Fruit fly (Drosophila melanogaster) whole organism, embryonic: Measurements from ENCODE around the gene Tango5.
A peak's percentile ranks its signal among the peaks of the same experiment; 100 is the strongest.

Experiments used
- Asciz ChIP-seq: fragments of 200-800 bp; sonication (Bioruptor generic); optimal IDR thresholded peaks from 2 replicates; lab custom pipeline; 2017; ENCODE audit warnings: missing biosample characterization, mild to moderate bottlenecking, missing genetic modification characterization, missing genetic modification reagents
- Atf-2 ChIP-seq: fragments of 200-800 bp; sonication (Bioruptor generic); optimal IDR thresholded peaks from 2 replicates; lab custom pipeline; 2016; ENCODE audit warnings: missing biosample characterization, missing genetic modification characterization
- Atf6 ChIP-seq: fragments of 200-800 bp; sonication (Bioruptor generic); IDR thresholded peaks from 2 replicates; pipeline ENCODE4 v1.3.6; 2022; ENCODE audit warnings: missing biosample characterization, missing genetic modification characterization
- Awh ChIP-seq: fragments of 200-800 bp; sonication (Bioruptor generic); IDR thresholded peaks from 2 replicates; pipeline ENCODE4, ENCODE4 v1.3.6; 2022; ENCODE audit warnings: missing biosample characterization, missing genetic modification characterization
- BtbVII ChIP-seq: fragments of 200-800 bp; sonication (Bioruptor generic); optimal IDR thresholded peaks from 3 replicates; lab custom pipeline; 2017; ENCODE audit warnings: missing biosample characterization, mild to moderate bottlenecking, missing genetic modification characterization
- CG10147 ChIP-seq: fragments of 200-800 bp; sonication (Bioruptor generic); optimal IDR thresholded peaks from 2 replicates; lab custom pipeline; 2019; ENCODE audit warnings: missing biosample characterization, mild to moderate bottlenecking, missing genetic modification characterization, moderate library complexity
- CG10959 ChIP-seq: fragments of 200-800 bp; sonication (Bioruptor generic); IDR thresholded peaks from 2 replicates; pipeline ENCODE4 v1.3.6; 2022; ENCODE audit warnings: missing biosample characterization, missing genetic modification characterization
- CG10979 ChIP-seq: fragments of 200-800 bp; sonication (Bioruptor generic); optimal IDR thresholded peaks from 2 replicates; lab custom pipeline; 2018; ENCODE audit warnings: missing biosample characterization, mild to moderate bottlenecking, missing genetic modification characterization, moderate library complexity
- CG12299 ChIP-seq: fragments of 200-800 bp; sonication (Bioruptor generic); optimal IDR thresholded peaks from 2 replicates; lab custom pipeline; 2018; ENCODE audit warnings: missing biosample characterization, mild to moderate bottlenecking, missing genetic modification characterization
- CG14014 ChIP-seq: fragments of 200-800 bp; sonication (Bioruptor generic); IDR thresholded peaks from 2 replicates; pipeline ENCODE4 v1.3.6; 2022; ENCODE audit warnings: missing biosample characterization, missing genetic modification characterization
- CG14050 ChIP-seq: fragments of 200-800 bp; sonication (Bioruptor generic); IDR thresholded peaks from 3 replicates; pipeline ENCODE4 v1.3.6; 2022; ENCODE audit warnings: missing biosample characterization, missing genetic modification characterization
- CG15269 ChIP-seq: fragments of 200-800 bp; sonication (Bioruptor generic); optimal IDR thresholded peaks from 2 replicates; lab custom pipeline; 2018; ENCODE audit warnings: missing biosample characterization, mild to moderate bottlenecking, missing genetic modification characterization, moderate library complexity
- CG1602 ChIP-seq: fragments of 200-800 bp; sonication (Bioruptor generic); optimal IDR thresholded peaks from 3 replicates; lab custom pipeline; 2016; ENCODE audit warnings: missing biosample characterization, missing genetic modification characterization
- CG16863 ChIP-seq: fragments of 200-800 bp; sonication (Bioruptor generic); optimal IDR thresholded peaks from 3 replicates; lab custom pipeline; 2016; ENCODE audit warnings: missing biosample characterization, missing genetic modification characterization
- CG1792 ChIP-seq: fragments of 200-800 bp; sonication (Bioruptor generic); optimal IDR thresholded peaks from 2 replicates; lab custom pipeline; 2016; ENCODE audit warnings: missing biosample characterization, missing genetic modification characterization
- CG1832 ChIP-seq: fragments of 200-800 bp; sonication (Bioruptor generic); optimal IDR thresholded peaks from 2 replicates; lab custom pipeline; 2017; ENCODE audit warnings: missing biosample characterization, mild to moderate bottlenecking, missing genetic modification characterization, inconsistent platforms
- CG30403 ChIP-seq: fragments of 200-800 bp; sonication (Bioruptor generic); optimal IDR thresholded peaks from 3 replicates; lab custom pipeline; 2016; ENCODE audit warnings: missing biosample characterization, missing genetic modification characterization
- CG33557 ChIP-seq: fragments of 200-800 bp; sonication (Bioruptor generic); optimal IDR thresholded peaks from 2 replicates; lab custom pipeline; 2019; ENCODE audit warnings: missing biosample characterization, mild to moderate bottlenecking, missing genetic modification characterization, moderate library complexity
- CG6813 ChIP-seq: fragments of 200-800 bp; sonication (Bioruptor generic); optimal IDR thresholded peaks from 2 replicates; lab custom pipeline; 2017; ENCODE audit warnings: missing biosample characterization, missing genetic modification characterization, mild to moderate bottlenecking, moderate library complexity, missing genetic modification reagents
- CG6854 ChIP-seq: fragments of 200-800 bp; sonication (Bioruptor generic); optimal IDR thresholded peaks from 3 replicates; lab custom pipeline; 2017; ENCODE audit warnings: missing biosample characterization, mild to moderate bottlenecking, missing genetic modification characterization
- CG8765 ChIP-seq: fragments of 200-800 bp; sonication (Bioruptor generic); IDR thresholded peaks from 2 replicates; pipeline ENCODE4 v1.3.6; 2022; ENCODE audit warnings: missing biosample characterization, missing genetic modification characterization
- CG8944 ChIP-seq: fragments of 200-800 bp; sonication (Bioruptor generic); optimal IDR thresholded peaks from 3 replicates; lab custom pipeline; 2016; ENCODE audit warnings: missing biosample characterization, missing genetic modification characterization
- CG9215 ChIP-seq: fragments of 200-800 bp; sonication (Bioruptor generic); IDR thresholded peaks from 2 replicates; pipeline ENCODE4 v1.3.6; 2022; ENCODE audit warnings: missing biosample characterization, missing genetic modification characterization
- CHES-1-like ChIP-seq: fragments of 200-800 bp; sonication (Bioruptor generic); optimal IDR thresholded peaks from 2 replicates; lab custom pipeline; 2016; ENCODE audit warnings: missing biosample characterization, missing genetic modification characterization
- D19A ChIP-seq: fragments of 200-800 bp; optimal IDR thresholded peaks from 3 replicates; lab custom pipeline; 2019; ENCODE audit warnings: missing biosample characterization, mild to moderate bottlenecking, missing genetic modification characterization, moderate library complexity
- E2f1 ChIP-seq: fragments of 200-800 bp; sonication (Bioruptor generic); IDR thresholded peaks from 2 replicates; pipeline ENCODE4 v1.3.6; 2022; ENCODE audit warnings: missing biosample characterization, missing genetic modification characterization
- Ets65A ChIP-seq: fragments of 200-800 bp; sonication (Bioruptor generic); peaks from one replicate; lab custom pipeline; 2016; ENCODE audit warnings: missing biosample characterization, missing genetic modification characterization
- H2.0 ChIP-seq: fragments of 200-800 bp; sonication (Bioruptor generic); IDR thresholded peaks from 2 replicates; pipeline ENCODE4 v1.3.6; 2022; ENCODE audit warnings: missing biosample characterization, missing genetic modification characterization
- HHEX ChIP-seq: fragments of 200-800 bp; sonication (Bioruptor generic); optimal IDR thresholded peaks from 3 replicates; lab custom pipeline; 2017; ENCODE audit warnings: missing biosample characterization, mild to moderate bottlenecking, missing genetic modification characterization, missing genetic modification reagents
- HmgD ChIP-seq: fragments of 200-800 bp; sonication (Bioruptor generic); optimal IDR thresholded peaks from 3 replicates; lab custom pipeline; 2016; ENCODE audit warnings: missing biosample characterization, missing genetic modification characterization
- Med ChIP-seq: fragments of 200-800 bp; sonication (Bioruptor generic); peaks from one replicate; lab custom pipeline; 2016; ENCODE audit warnings: missing biosample characterization, missing genetic modification characterization, mild to moderate bottlenecking, inconsistent platforms, moderate library complexity
- Nf-YC ChIP-seq: fragments of 200-800 bp; optimal IDR thresholded peaks from 3 replicates; lab custom pipeline; 2019; ENCODE audit warnings: missing biosample characterization, mild to moderate bottlenecking, missing genetic modification characterization, moderate library complexity
- Opbp ChIP-seq: fragments of 200-800 bp; sonication (Bioruptor generic); IDR thresholded peaks from 3 replicates; pipeline ENCODE4 v1.3.6; 2022; ENCODE audit warnings: missing biosample characterization, missing genetic modification characterization; ENCODE audit not compliant: partially characterized antibody
- Pdp1 ChIP-seq, 2 experiments: fragments of 200-800 bp; sonication (Bioruptor generic); optimal IDR thresholded peaks; 3 replicates each; lab custom pipeline; 2016; ENCODE audit warnings: missing biosample characterization in 2 of 2, missing genetic modification characterization in 2 of 2, mild to moderate bottlenecking in 1 of 2, moderate library complexity in 1 of 2
- Rfx ChIP-seq: fragments of 200-800 bp; sonication (Bioruptor generic); IDR thresholded peaks from 2 replicates; pipeline ENCODE4 v1.3.6; 2022; ENCODE audit warnings: missing biosample characterization, missing genetic modification characterization
- Scr ChIP-seq: fragments of 200-800 bp; sonication (Bioruptor generic); IDR thresholded peaks from 2 replicates; pipeline ENCODE4 v1.3.6; 2022; ENCODE audit warnings: missing biosample characterization, missing genetic modification characterization; ENCODE audit not compliant: partially characterized antibody
- Side ChIP-seq: fragments of 200-800 bp; sonication (Bioruptor generic); optimal IDR thresholded peaks from 2 replicates; lab custom pipeline; 2016; ENCODE audit warnings: missing biosample characterization, missing genetic modification characterization
- Stat92E ChIP-seq, 3 experiments: fragments of >200 bp in 2 of 3; fragments of 200-800 bp in 1 of 3; sonication (Bioruptor generic) in 1 of 3; optimal IDR thresholded peaks; 2 replicates each; lab custom pipeline; 2017 to 2019; ENCODE audit warnings: missing biosample characterization in 3 of 3, missing genetic modification characterization in 3 of 3, mild to moderate bottlenecking in 1 of 3, moderate library complexity in 1 of 3
- ab ChIP-seq: fragments of 200-800 bp; sonication (Bioruptor generic); optimal IDR thresholded peaks from 2 replicates; lab custom pipeline; 2016; ENCODE audit warnings: missing biosample characterization, missing genetic modification characterization
- bab2 ChIP-seq: fragments of 200-800 bp; sonication (Bioruptor generic); optimal IDR thresholded peaks from 2 replicates; lab custom pipeline; 2016; ENCODE audit warnings: missing biosample characterization, missing genetic modification characterization
- bsh ChIP-seq, 2 experiments: fragments of 200-800 bp; sonication (Bioruptor generic); optimal IDR thresholded peaks; 2 replicates each; lab custom pipeline; 2017 to 2018; ENCODE audit warnings: mild to moderate bottlenecking in 2 of 2, missing biosample characterization in 2 of 2, missing genetic modification characterization in 2 of 2, moderate library complexity in 1 of 2
- disco-r ChIP-seq: fragments of 200-800 bp; sonication (Bioruptor generic); optimal IDR thresholded peaks from 2 replicates; lab custom pipeline; 2016; ENCODE audit warnings: missing biosample characterization, missing genetic modification characterization
- gcm2 ChIP-seq: fragments of 200-800 bp; sonication (Bioruptor generic); optimal IDR thresholded peaks from 2 replicates; lab custom pipeline; 2016; ENCODE audit warnings: missing biosample characterization, missing genetic modification characterization
- gsb-n ChIP-seq: fragments of 200-800 bp; sonication (Bioruptor generic); optimal IDR thresholded peaks from 3 replicates; lab custom pipeline; 2018; ENCODE audit warnings: missing biosample characterization, mild to moderate bottlenecking, missing genetic modification characterization
- h ChIP-seq: fragments of >200 bp; optimal IDR thresholded peaks from 2 replicates; lab custom pipeline; 2017
- nerfin-1 ChIP-seq: fragments of 200-800 bp; sonication (Bioruptor generic); optimal IDR thresholded peaks from 3 replicates; lab custom pipeline; 2019; ENCODE audit warnings: missing biosample characterization, mild to moderate bottlenecking, missing genetic modification characterization, moderate library complexity
- onecut ChIP-seq: fragments of 200-800 bp; sonication (Bioruptor generic); IDR thresholded peaks from 2 replicates; pipeline ENCODE4 v1.3.6; 2022; ENCODE audit warnings: missing biosample characterization, missing genetic modification characterization
- slbo ChIP-seq: fragments of 200-800 bp; sonication (Bioruptor generic); IDR thresholded peaks from 2 replicates; pipeline ENCODE4 v1.3.6; 2022; ENCODE audit warnings: missing biosample characterization, missing genetic modification characterization
- sqz ChIP-seq: fragments of 200-800 bp; sonication (Bioruptor generic); optimal IDR thresholded peaks from 3 replicates; lab custom pipeline; 2018; ENCODE audit warnings: missing biosample characterization, mild to moderate bottlenecking, missing genetic modification characterization
- unpg ChIP-seq: fragments of 200-800 bp; sonication (Bioruptor generic); optimal IDR thresholded peaks from 3 replicates; lab custom pipeline; 2018; ENCODE audit warnings: missing biosample characterization, mild to moderate bottlenecking, missing genetic modification characterization, moderate library complexity
- vvl ChIP-seq: fragments of 200-800 bp; sonication (Bioruptor generic); IDR thresholded peaks from 2 replicates; pipeline ENCODE4 v1.3.6; 2022; ENCODE audit warnings: missing biosample characterization, missing genetic modification characterization

The Tango5 gene

DNA sequence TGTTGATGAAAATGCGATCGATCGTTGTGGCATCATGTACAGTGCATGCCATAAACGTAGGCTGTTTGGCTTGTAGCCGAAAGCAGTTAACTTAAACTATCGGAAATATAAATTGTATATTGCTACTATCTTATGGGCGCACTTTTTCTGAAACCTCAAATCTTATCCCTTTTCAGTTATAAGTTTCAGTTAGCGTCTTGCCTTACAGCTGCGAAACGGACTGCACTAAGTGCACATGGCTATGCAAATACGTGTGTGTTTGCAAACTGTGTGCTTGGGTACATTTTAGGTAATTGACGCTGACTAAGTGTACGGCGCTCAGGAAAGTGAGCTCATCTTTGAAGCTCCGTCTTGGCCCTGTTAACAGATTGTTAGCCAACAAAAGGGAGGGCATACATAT lies 11.5 kb upstream of the Tango5 start (continued):
- TF ChIP-seq CG1602 (GFP tag; lab: Kevin White, UChicago), result peak; percentile 8
- peak; percentile 69 for TF ChIP-seq CG15269 (tag; lab: Kevin White, UChicago)
- TF ChIP-seq HHEX (GFP tag; lab: Kevin White, UChicago), result peak; percentile 22
- no peak for TF ChIP-seq CG10959 (GFP tag; lab: Robert Waterston, UW)
- no peak for TF ChIP-seq Nf-YC (tag; lab: Kevin White, UChicago)
- no peak for TF ChIP-seq Opbp (GFP tag; lab: Robert Waterston, UW)
- no peak for TF ChIP-seq CG6854 (GFP tag; lab: Kevin White, UChicago)
- peak; percentile 22; the same call in 1 of the 2 replicates for TF ChIP-seq CG9215
- TF ChIP-seq onecut (GFP tag; lab: Robert Waterston, UW), result peak; percentile 29; the same call in 1 of the 2 replicates
- TF ChIP-seq BtbVII (GFP tag; lab: Kevin White, UChicago), result no peak
- no peak for TF ChIP-seq CHES-1-like (GFP tag; lab: Kevin White, UChicago)
- no peak for TF ChIP-seq CG1832
- no peak for TF ChIP-seq CG33557 (GFP tag; lab: Kevin White, UChicago)
- peak; percentile 7 for TF ChIP-seq CG8944 (GFP tag; lab: Kevin White, UChicago)
- TF ChIP-seq Rfx (GFP tag; lab: Robert Waterston, UW), result peak; percentile 66
- peak; percentile 12 for TF ChIP-seq CG16863 (GFP tag; lab: Kevin White, UChicago)
- TF ChIP-seq Side (GFP tag; lab: Kevin White, UChicago), result no peak
- TF ChIP-seq bab2, result no peak
- TF ChIP-seq Asciz (GFP tag; lab: Kevin White, UChicago), result peak; percentile 22
- TF ChIP-seq CG10979 (tag; lab: Kevin White, UChicago), result peak; percentile 19
- TF ChIP-seq Atf6, result peak; percentile 70; the same call in 1 of the 2 replicates
- TF ChIP-seq sqz (GFP tag; lab: Kevin White, UChicago), result peak; percentile 4
- peak; percentile 93 for TF ChIP-seq Ets65A (GFP tag; lab: Kevin White, UChicago)
- peak; percentile 48; the same call in 1 of the 2 replicates for TF ChIP-seq slbo (GFP tag; lab: Robert Waterston, UW)
- no peak for TF ChIP-seq CG12299 (tag; lab: Kevin White, UChicago)
- no peak for TF ChIP-seq Stat92E (GFP tag; optimal IDR thresholded peaks at IDR 0.05; lab: Kevin White, UChicago)
- TF ChIP-seq CG1792 (GFP tag; lab: Kevin White, UChicago), result no peak
- TF ChIP-seq ab (GFP tag; lab: Kevin White, UChicago), result no peak
- TF ChIP-seq h (lab: Kevin White, UChicago), result no peak
- no peak for TF ChIP-seq CG8765 (GFP tag; lab: Robert Waterston, UW)
- peak in 1 of 2 experiments; percentile 23 for TF ChIP-seq Pdp1 (GFP tag; optimal IDR thresholded peaks at IDR 0.05; lab: Kevin White, UChicago)
- TF ChIP-seq Med (GFP tag; lab: Kevin White, UChicago), result peak; percentile 84
- peak; percentile 23; the same call in 2 of the 3 replicates for TF ChIP-seq CG14050
- peak; percentile 52 for TF ChIP-seq E2f1 (GFP tag; lab: Robert Waterston, UW)
- peak; percentile 1 for TF ChIP-seq CG6813
- no peak for TF ChIP-seq Scr (GFP tag; lab: Robert Waterston, UW)
- TF ChIP-seq HmgD (GFP tag; lab: Kevin White, UChicago), result no peak
- no peak for TF ChIP-seq CG10147 (GFP tag; lab: Kevin White, UChicago)
- no peak for TF ChIP-seq nerfin-1 (tag; lab: Kevin White, UChicago)
- peak; percentile 47 for TF ChIP-seq H2.0 (GFP tag; lab: Robert Waterston, UW)
- TF ChIP-seq gsb-n (tag; lab: Kevin White, UChicago), result no peak
- peak; percentile 56; the same call in 1 of the 2 replicates for TF ChIP-seq Awh (GFP tag; lab: Robert Waterston, UW)
- TF ChIP-seq gcm2 (GFP tag; lab: Kevin White, UChicago), result peak; percentile 16
- TF ChIP-seq Atf-2 (GFP tag; lab: Kevin White, UChicago), result no peak
- no peak for TF ChIP-seq disco-r (GFP tag; lab: Kevin White, UChicago)
- TF ChIP-seq vvl (GFP tag; lab: Robert Waterston, UW), result peak; percentile 51
- TF ChIP-seq bsh (GFP tag; optimal IDR thresholded peaks at IDR 0.05; lab: Kevin White, UChicago), result peak in 1 of 2 experiments; percentile 25
- TF ChIP-seq CG30403 (GFP tag; lab: Kevin White, UChicago), result peak; percentile 41
- TF ChIP-seq D19A (tag; lab: Kevin White, UChicago), result peak; percentile 14
- peak; percentile 46 for TF ChIP-seq unpg (GFP tag; lab: Kevin White, UChicago)
- TF ChIP-seq CG14014, result peak; percentile 37; the same call in 1 of the 2 replicates
